Worm (Caenorhabditis elegans) whole organism, young adult: ENCODE results near the gene apt-9.

ENCODE experiments used
- B0019.2 ChIP-seq: fragments of 200-800 bp; sonication (Bioruptor generic); conservative IDR thresholded peaks from 2 replicates; pipeline ENCODE4 v1.3.6; 2022; ENCODE audit warnings: missing genetic modification reagents, missing genetic modification characterization, missing compliant biosample characterization
- B0035.1 ChIP-seq: sonication (generic microtip); optimal IDR thresholded peaks from 2 replicates; lab custom pipeline; 2016; ENCODE audit warnings: missing genetic modification characterization, mild to moderate bottlenecking, missing compliant biosample characterization, missing genotype, missing genetic modification reagents
- C06A6.2 ChIP-seq: fragments of 200-800 bp; sonication (Bioruptor generic); conservative IDR thresholded peaks from 2 replicates; pipeline ENCODE4 v1.3.6; 2022; ENCODE audit warnings: missing genetic modification characterization, missing compliant biosample characterization
- C17E4.6 ChIP-seq: fragments of 200-800 bp; sonication (Bioruptor generic); IDR thresholded peaks from 2 replicates; pipeline ENCODE4 v1.3.6; 2022; ENCODE audit warnings: missing genetic modification reagents, missing genetic modification characterization, missing compliant biosample characterization
- F10E7.11 ChIP-seq: sonication (generic microtip); optimal IDR thresholded peaks from 2 replicates; lab custom pipeline; 2017; ENCODE audit warnings: mild to moderate bottlenecking, missing genetic modification characterization, moderate library complexity, missing compliant biosample characterization
- F22D6.2 ChIP-seq: sonication (generic microtip); optimal IDR thresholded peaks from 2 replicates; lab custom pipeline; 2016; ENCODE audit warnings: mild to moderate bottlenecking, missing genetic modification characterization, missing compliant biosample characterization
- F23B12.7 ChIP-seq: sonication (generic microtip); optimal IDR thresholded peaks from 2 replicates; lab custom pipeline; 2017; ENCODE audit warnings: missing genetic modification characterization, mild to moderate bottlenecking, missing compliant biosample characterization, antibody characterized with exemption, moderate library complexity; ENCODE audit not compliant: insufficient read depth
- F37B4.10 ChIP-seq: fragments of 200-800 bp; sonication (Bioruptor generic); IDR thresholded peaks from 2 replicates; pipeline ENCODE4 v1.3.6; 2022; ENCODE audit warnings: missing genetic modification characterization, missing compliant biosample characterization
- F52B5.7 ChIP-seq: sonication (generic microtip); optimal IDR thresholded peaks from 2 replicates; lab custom pipeline; 2016; ENCODE audit warnings: mild to moderate bottlenecking, missing genetic modification characterization, missing compliant biosample characterization
- Y53F4B.3 ChIP-seq: fragments of 200-800 bp; sonication (Bioruptor generic); IDR thresholded peaks from 2 replicates; pipeline ENCODE4 v1.3.6; 2022; ENCODE audit warnings: missing genetic modification reagents, missing genetic modification characterization, missing compliant biosample characterization
- Y79H2A.3 ChIP-seq: fragments of 200-800 bp; sonication (Bioruptor generic); conservative IDR thresholded peaks from 2 replicates; pipeline ENCODE4 v1.3.6; 2022; ENCODE audit warnings: missing genetic modification reagents, missing genetic modification characterization, missing compliant biosample characterization
- ZK185.1 ChIP-seq: sonication (generic microtip); optimal IDR thresholded peaks from 2 replicates; lab custom pipeline; 2016; ENCODE audit warnings: mild to moderate bottlenecking, missing genetic modification characterization, missing compliant biosample characterization; ENCODE audit not compliant: poor library complexity, severe bottlenecking
- akir-1 ChIP-seq: fragments of 200-800 bp; sonication (Bioruptor generic); optimal IDR thresholded peaks from 2 replicates; lab custom pipeline; 2018; ENCODE audit warnings: mild to moderate bottlenecking, missing genetic modification characterization, moderate library complexity, missing compliant biosample characterization
- ama-1 ChIP-seq, 3 experiments: fragments of 150-350 bp in 1 of 3; sonication (generic microtip) in 2 of 3; optimal IDR thresholded peaks; 2 replicates each; lab custom pipeline; 2014 to 2018; ENCODE audit warnings: missing biosample characterization in 2 of 3, missing genetic modification characterization in 2 of 3, missing genetic modification reagents in 2 of 3
- aptf-3 ChIP-seq: fragments of 200-800 bp; sonication (Bioruptor generic); IDR thresholded peaks from 2 replicates; pipeline ENCODE4 v1.3.6; 2022; ENCODE audit warnings: missing genetic modification characterization, missing compliant biosample characterization
- attf-5 ChIP-seq: fragments of 200-800 bp; sonication (Bioruptor generic); optimal IDR thresholded peaks from 2 replicates; lab custom pipeline; 2018; ENCODE audit warnings: mild to moderate bottlenecking, missing genetic modification characterization, missing compliant biosample characterization
- cebp-1 ChIP-seq, 2 experiments: fragments of 200-800 bp in 1 of 2; sonication (Bioruptor generic) in 1 of 2; sonication (generic microtip) in 1 of 2; IDR thresholded peaks in 1 of 2; optimal IDR thresholded peaks in 1 of 2; 2 replicates each; pipeline versions ENCODE4 v1.3.6 to Lab custom; 2017 to 2022; ENCODE audit warnings: missing compliant biosample characterization in 2 of 2, missing genetic modification characterization in 2 of 2, mild to moderate bottlenecking in 1 of 2, missing genetic modification reagents in 1 of 2, moderate library complexity in 1 of 2
- ceh-100 ChIP-seq: fragments of 200-800 bp; sonication (Bioruptor generic); IDR thresholded peaks from 2 replicates; pipeline ENCODE4 v1.3.6; 2022; ENCODE audit warnings: missing genetic modification reagents, missing genetic modification characterization, missing compliant biosample characterization
- ceh-91 ChIP-seq: fragments of 200-800 bp; sonication (Bioruptor generic); IDR thresholded peaks from 2 replicates; pipeline ENCODE4 v1.3.6; 2022; ENCODE audit warnings: missing genetic modification reagents, missing genetic modification characterization, missing compliant biosample characterization
- dox-1 ChIP-seq: fragments of 200-800 bp; sonication (Bioruptor generic); IDR thresholded peaks from 2 replicates; pipeline ENCODE4 v1.3.6; 2022; ENCODE audit warnings: missing genetic modification reagents, missing genetic modification characterization, missing compliant biosample characterization
- egl-44 ChIP-seq: fragments of 200-800 bp; sonication (Bioruptor generic); IDR thresholded peaks from 2 replicates; pipeline ENCODE4 v1.3.6; 2022; ENCODE audit warnings: missing genetic modification reagents, missing genetic modification characterization, missing compliant biosample characterization
- egrh-3 ChIP-seq: fragments of 200-800 bp; sonication (Bioruptor generic); IDR thresholded peaks from 2 replicates; pipeline ENCODE4 v1.3.6; 2022; ENCODE audit warnings: missing genetic modification reagents, missing genetic modification characterization, missing compliant biosample characterization
- ekl-4 ChIP-seq: fragments of 200-800 bp; sonication (Bioruptor generic); IDR thresholded peaks from 2 replicates; pipeline ENCODE4 v1.3.6; 2022; ENCODE audit warnings: missing genetic modification reagents, missing genetic modification characterization, missing compliant biosample characterization
- fkh-3 ChIP-seq: sonication (generic microtip); optimal IDR thresholded peaks from 2 replicates; lab custom pipeline; 2016; ENCODE audit warnings: mild to moderate bottlenecking, missing genetic modification characterization, missing compliant biosample characterization
- gei-17 ChIP-seq: fragments of 200-800 bp; sonication (Bioruptor generic); optimal IDR thresholded peaks from 2 replicates; lab custom pipeline; 2018; ENCODE audit warnings: mild to moderate bottlenecking, missing genetic modification characterization, missing compliant biosample characterization
- hlh-26 ChIP-seq: fragments of 200-800 bp; sonication (Bioruptor generic); conservative IDR thresholded peaks from 2 replicates; pipeline ENCODE4 v1.3.6; 2022; ENCODE audit warnings: missing genetic modification reagents, missing genetic modification characterization, missing compliant biosample characterization
- hmg-20 ChIP-seq: fragments of 200-800 bp; sonication (Bioruptor generic); IDR thresholded peaks from 2 replicates; pipeline ENCODE4 v1.3.6; 2022; ENCODE audit warnings: missing genetic modification reagents, missing genetic modification characterization, missing compliant biosample characterization
- lin-26 ChIP-seq: fragments of 200-800 bp; sonication (Bioruptor generic); IDR thresholded peaks from 2 replicates; pipeline ENCODE4 v1.3.6; 2022; ENCODE audit warnings: missing genetic modification reagents, missing genetic modification characterization, missing compliant biosample characterization
- lin-40 ChIP-seq: sonication (generic microtip); optimal IDR thresholded peaks from 2 replicates; lab custom pipeline; 2016; ENCODE audit warnings: missing genetic modification characterization, mild to moderate bottlenecking, missing compliant biosample characterization, missing genotype, missing genetic modification reagents
- lin-54 ChIP-seq: fragments of 200-800 bp; sonication (Bioruptor generic); optimal IDR thresholded peaks from 2 replicates; lab custom pipeline; 2018; ENCODE audit warnings: mild to moderate bottlenecking, missing genetic modification characterization, missing compliant biosample characterization
- madf-8 ChIP-seq: fragments of 200-800 bp; sonication (Bioruptor generic); conservative IDR thresholded peaks from 2 replicates; pipeline ENCODE4 v1.3.6; 2022; ENCODE audit warnings: missing genetic modification reagents, missing genetic modification characterization, missing compliant biosample characterization
- nhr-120 ChIP-seq: fragments of 200-800 bp; sonication (Bioruptor generic); IDR thresholded peaks from 2 replicates; pipeline ENCODE4 v1.3.6; 2022; ENCODE audit warnings: missing genetic modification characterization, missing compliant biosample characterization
- pbrm-1 ChIP-seq: fragments of 200-800 bp; sonication (Bioruptor generic); IDR thresholded peaks from 2 replicates; pipeline ENCODE4 v1.3.6; 2022; ENCODE audit warnings: missing genetic modification reagents, missing genetic modification characterization, missing compliant biosample characterization
- sdz-38 ChIP-seq: sonication (generic microtip); optimal IDR thresholded peaks from 2 replicates; lab custom pipeline; 2016; ENCODE audit warnings: missing genotype, missing genetic modification characterization, missing compliant biosample characterization
- sea-2 ChIP-seq: fragments of 200-800 bp; sonication (Bioruptor generic); IDR thresholded peaks from 2 replicates; pipeline ENCODE4 v1.3.6; 2022; ENCODE audit warnings: missing genetic modification characterization, missing compliant biosample characterization
- snpc-1.3 ChIP-seq: sonication (generic microtip); optimal IDR thresholded peaks from 2 replicates; lab custom pipeline; 2017; ENCODE audit warnings: missing genetic modification characterization, mild to moderate bottlenecking, missing compliant biosample characterization, antibody characterized with exemption, moderate library complexity, missing genotype, missing genetic modification reagents; ENCODE audit not compliant: insufficient read depth
- sptf-2 ChIP-seq: fragments of 200-800 bp; sonication (Bioruptor generic); optimal IDR thresholded peaks from 2 replicates; lab custom pipeline; 2018; ENCODE audit warnings: mild to moderate bottlenecking, missing genetic modification characterization, missing compliant biosample characterization
- tbp1 ChIP-seq: fragments of 200-800 bp; sonication (Bioruptor generic); optimal IDR thresholded peaks from 2 replicates; lab custom pipeline; 2018; ENCODE audit warnings: mild to moderate bottlenecking, missing genetic modification characterization, missing compliant biosample characterization
- zfh-2 ChIP-seq: fragments of 200-800 bp; sonication (Bioruptor generic); conservative IDR thresholded peaks from 2 replicates; pipeline ENCODE4 v1.3.6; 2022; ENCODE audit warnings: missing genetic modification reagents, missing genetic modification characterization, missing compliant biosample characterization
- zim-3 ChIP-seq: sonication (generic microtip); optimal IDR thresholded peaks from 2 replicates; lab custom pipeline; 2017; ENCODE audit warnings: mild to moderate bottlenecking, missing genetic modification characterization, moderate library complexity, missing compliant biosample characterization
- ztf-6 ChIP-seq: fragments of 200-800 bp; sonication (Bioruptor generic); IDR thresholded peaks from 2 replicates; pipeline ENCODE4 v1.3.6; 2022; ENCODE audit warnings: missing genetic modification reagents, missing genetic modification characterization, missing compliant biosample characterization

The apt-9 gene

ce11 chrX:11033128-11033951 lies 35.0 kb upstream of the apt-9 start:
- TF ChIP-seq F37B4.10 (GFP tag; lab: Robert Waterston, UW) (0 out of 2 replicates have a peak, but pooled peaks have one; percentile 47), Y79H2A.3 (GFP tag; lab: Robert Waterston, UW) (no peak), zfh-2 (GFP tag; lab: Robert Waterston, UW) (0 out of 2 replicates have a peak, but pooled peaks have one; percentile 18)
- TF ChIP-seq, all 124 proteins: peak for 2

DNA sequence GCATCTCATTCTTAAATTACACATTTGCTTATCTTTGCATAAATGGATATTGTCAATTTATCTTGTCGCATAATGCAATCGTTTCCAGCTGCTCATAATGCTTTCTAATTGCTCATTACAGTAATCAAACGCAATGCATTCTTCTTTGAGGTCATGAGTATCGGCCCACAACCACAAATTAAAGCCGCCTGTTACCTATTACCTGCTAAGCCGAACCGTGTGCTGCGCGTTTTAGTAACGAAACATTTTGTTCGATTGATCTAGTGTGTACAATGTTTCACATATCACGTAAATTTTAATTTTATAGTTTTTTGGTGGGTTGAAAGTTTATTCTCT lies 34.4 kb upstream of the apt-9 start:
- TF ChIP-seq sea-2 (no peak), fkh-3 (tag; lab: Kevin White, UChicago) (no peak), zim-3 (tag; lab: Kevin White, UChicago) (no peak), sptf-2 (no peak), B0035.1 (tag; lab: Kevin White, UChicago) (no peak)

DNA sequence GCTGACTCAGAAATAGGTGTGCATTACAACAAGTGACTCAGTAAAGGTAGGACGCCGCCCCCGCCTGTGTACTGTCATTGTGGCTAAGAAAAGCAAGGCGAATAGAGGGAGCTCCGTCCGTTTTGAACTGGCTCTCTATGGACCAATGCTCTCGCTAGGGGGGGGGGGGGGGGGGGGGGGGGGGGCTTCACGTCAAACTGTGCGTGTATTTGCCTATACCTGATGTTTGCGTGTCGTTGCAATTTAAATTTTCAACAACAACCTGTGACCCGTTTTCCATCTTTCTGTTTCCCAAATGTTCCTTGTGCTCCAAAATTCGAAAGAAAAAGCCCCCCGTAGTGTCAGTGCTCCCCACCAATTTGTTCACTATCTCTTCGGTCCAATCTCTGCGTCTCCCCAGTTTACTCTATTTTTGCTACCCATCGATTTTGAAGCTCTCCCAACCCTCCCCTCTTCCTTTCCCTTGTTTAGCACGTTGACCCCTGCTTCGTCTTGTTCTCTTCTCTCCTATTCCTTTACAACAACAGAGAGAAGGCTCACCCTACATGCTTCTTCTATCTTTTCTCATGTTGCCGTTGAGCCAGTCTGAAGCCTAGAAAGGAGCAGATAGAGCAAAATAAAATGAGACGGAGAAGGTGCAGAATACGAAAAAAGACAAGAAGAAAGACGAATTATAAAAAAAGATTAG lies 33.8 kb upstream of the apt-9 start:
- TF ChIP-seq Y53F4B.3 (GFP tag; lab: Robert Waterston, UW) (no peak), lin-40 (tag; lab: Kevin White, UChicago) (peak; percentile 18), lin-54 (no peak), cebp-1 (GFP tag; IDR thresholded peaks at IDR 0.05; lab: Robert Waterston, UW) (no peak), cebp-1 (tag; optimal IDR thresholded peaks at IDR 0.05; lab: Kevin White, UChicago) (peak; percentile 27), akir-1 (GFP tag; lab: Kevin White, UChicago) (no peak), C17E4.6 (GFP tag; lab: Robert Waterston, UW) (no peak), madf-8 (GFP tag; lab: Robert Waterston, UW) (no peak), attf-5 (GFP tag; lab: Kevin White, UChicago) (no peak), B0019.2 (no peak), hlh-26 (GFP tag; lab: Robert Waterston, UW) (no peak), aptf-3 (GFP tag; lab: Robert Waterston, UW) (no peak), B0035.1 (tag; lab: Kevin White, UChicago) (no peak), ceh-91 (no peak), ama-1 (optimal IDR thresholded peaks at IDR 0.05; lab: Kevin White, UChicago) (no peak), ama-1 (GFP tag; optimal IDR thresholded peaks at IDR 0.05; lab: Kevin White, UChicago) (no peak), dox-1 (GFP tag; lab: Robert Waterston, UW) (0 out of 2 replicates have a peak, but pooled peaks have one; percentile 28), pbrm-1 (GFP tag; lab: Robert Waterston, UW) (no peak), hmg-20 (GFP tag; lab: Robert Waterston, UW) (0 out of 2 replicates have a peak, but pooled peaks have one; percentile 29), ztf-6 (no peak), F23B12.7 (tag; lab: Kevin White, UChicago) (no peak), ekl-4 (no peak), ZK185.1 (tag; lab: Kevin White, UChicago) (no peak), egl-44 (GFP tag; lab: Robert Waterston, UW) (no peak), nhr-120 (GFP tag; lab: Robert Waterston, UW) (no peak), lin-26 (GFP tag; lab: Robert Waterston, UW) (no peak), F52B5.7 (tag; lab: Kevin White, UChicago) (no peak), tbp1 (GFP tag; lab: Kevin White, UChicago) (no peak), C06A6.2 (GFP tag; lab: Robert Waterston, UW) (no peak), snpc-1.3 (tag; lab: Kevin White, UChicago) (no peak), gei-17 (GFP tag; lab: Kevin White, UChicago) (no peak), sdz-38 (no peak), zfh-2 (GFP tag; lab: Robert Waterston, UW) (peak; percentile 88), egrh-3 (GFP tag; lab: Robert Waterston, UW) (peak; percentile 27; the same call in 1 of the 2 replicates), ceh-100 (GFP tag; lab: Robert Waterston, UW) (no peak), F22D6.2 (tag; lab: Kevin White, UChicago) (no peak), F10E7.11 (tag; lab: Kevin White, UChicago) (no peak)
